Fruit fly (Drosophila melanogaster): Measurements from ENCODE around the gene CG3106.

CG3106 gene

DNA sequence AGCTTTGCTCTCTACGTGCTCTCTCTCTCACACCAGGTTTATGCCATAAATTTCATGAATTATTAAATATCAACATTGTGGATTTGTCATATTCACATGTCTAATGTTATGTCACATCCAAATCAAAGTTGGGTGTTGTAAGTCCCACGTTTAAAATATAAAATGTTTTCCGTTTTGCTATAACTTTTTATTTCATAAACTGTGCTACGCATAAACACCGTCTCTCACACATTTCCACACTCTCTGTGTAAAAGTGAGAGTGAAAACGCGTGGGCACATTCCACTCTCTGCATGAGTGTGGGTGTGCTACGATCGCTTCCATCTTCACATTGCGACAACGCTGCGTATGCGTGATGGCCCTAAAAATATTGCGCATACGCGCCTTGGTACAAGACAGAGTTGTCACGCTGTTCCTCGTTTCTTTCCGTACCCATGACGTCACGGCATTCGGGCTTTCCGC, 22.0 kb downstream of the CG3106 start (continued):
- TF ChIP-seq sob (GFP tag; IDR thresholded peaks at IDR 0.05): peak; percentile 95
- TF ChIP-seq Neu2 (GFP tag; optimal IDR thresholded peaks at IDR 0.05; ENCODE audit: borderline replicate concordance): peak; percentile 75
- TF ChIP-seq klu (GFP tag; IDR thresholded peaks at IDR 0.05): peak; percentile 65
- peak; percentile 94 to 97 for TF ChIP-seq Pdp1 (GFP tag; optimal IDR thresholded peaks at IDR 0.05)
- peak; percentile 93 for TF ChIP-seq Mes4 (GFP tag; optimal IDR thresholded peaks at IDR 0.05)
- TF ChIP-seq CG6689 (GFP tag; IDR thresholded peaks at IDR 0.05): peak; percentile 95
- peak; percentile 97 for TF ChIP-seq Fer2 (tag; optimal IDR thresholded peaks at IDR 0.05)
- peak; percentile 95 for TF ChIP-seq slbo (GFP tag; IDR thresholded peaks at IDR 0.05)
- peak; percentile 96 for TF ChIP-seq CG14050 (GFP tag; IDR thresholded peaks at IDR 0.05)
- no peak for TF ChIP-seq Kr (GFP tag; optimal IDR thresholded peaks at IDR 0.05)
- no peak for TF ChIP-seq hbn (GFP tag; IDR thresholded peaks at IDR 0.05; ENCODE audit: partially characterized antibody)
- peak; percentile 97 for TF ChIP-seq CG32532 (GFP tag; IDR thresholded peaks at IDR 0.05)
- TF ChIP-seq ftz-f1 (GFP tag; optimal IDR thresholded peaks at IDR 0.05): peak; percentile 27
- peak; percentile 94 for TF ChIP-seq ranshi (GFP tag; IDR thresholded peaks at IDR 0.05)
- TF ChIP-seq crol (GFP tag; IDR thresholded peaks at IDR 0.05): no peak
- TF ChIP-seq croc (GFP tag; conservative IDR thresholded peaks at IDR 0.05): peak; percentile 63; the same call in 2 of the 3 replicates
- peak; percentile 86 for TF ChIP-seq CG6654 (GFP tag; optimal IDR thresholded peaks at IDR 0.05)
- no peak for TF ChIP-seq vnd (GFP tag; IDR thresholded peaks at IDR 0.05; ENCODE audit: partially characterized antibody)
- TF ChIP-seq chif (GFP tag; optimal IDR thresholded peaks at IDR 0.05): peak; percentile 89 to 93
- TF ChIP-seq luna (GFP tag; optimal IDR thresholded peaks at IDR 0.05): peak; percentile 85
- TF ChIP-seq gfzf (GFP tag; optimal IDR thresholded peaks at IDR 0.05): peak; percentile 14
- TF ChIP-seq Stat92E (GFP tag; optimal IDR thresholded peaks at IDR 0.05): peak in 1 of 3 experiments; percentile 41
- peak; percentile 93 for TF ChIP-seq CG3726 (GFP tag; IDR thresholded peaks at IDR 0.05)
- peak; percentile 96 for TF ChIP-seq CG30403 (GFP tag; optimal IDR thresholded peaks at IDR 0.05)
- peak; percentile 88 for TF ChIP-seq esg (GFP tag; conservative IDR thresholded peaks at IDR 0.05)
- TF ChIP-seq pb (GFP tag; optimal IDR thresholded peaks at IDR 0.05): peak; percentile 91
- TF ChIP-seq sc (optimal IDR thresholded peaks at IDR 0.05): no peak
- peak; percentile 79 for TF ChIP-seq sc (GFP tag; optimal IDR thresholded peaks at IDR 0.05)
- TF ChIP-seq Deaf1 (tag; optimal IDR thresholded peaks at IDR 0.05): peak; percentile 85
- TF ChIP-seq D19A (tag; optimal IDR thresholded peaks at IDR 0.05): peak; percentile 94
- TF ChIP-seq fd96Cb (tag; optimal IDR thresholded peaks at IDR 0.05): peak; percentile 93
- TF ChIP-seq Dbx (GFP tag; IDR thresholded peaks at IDR 0.05): peak; percentile 97
- peak; percentile 98 for TF ChIP-seq so (GFP tag; IDR thresholded peaks at IDR 0.05)
- TF ChIP-seq CG11247 (GFP tag; IDR thresholded peaks at IDR 0.05): peak; percentile 90
- peak; percentile 95 for TF ChIP-seq CG11456 (GFP tag; IDR thresholded peaks at IDR 0.05)
- TF ChIP-seq gcm (GFP tag; optimal IDR thresholded peaks at IDR 0.05): peak; percentile 97
- peak; percentile 97 for TF ChIP-seq dmrt99B (tag; optimal IDR thresholded peaks at IDR 0.05)
- TF ChIP-seq lilli (GFP tag; optimal IDR thresholded peaks at IDR 0.05): peak; percentile 98
- TF ChIP-seq z (GFP tag; IDR thresholded peaks at IDR 0.05): no peak
- TF ChIP-seq scrt (GFP tag; optimal IDR thresholded peaks at IDR 0.05): peak; percentile 99
- TF ChIP-seq amos (GFP tag; IDR thresholded peaks at IDR 0.05; ENCODE audit: partially characterized antibody): no peak
- peak; percentile 68 for TF ChIP-seq CTCF (GFP tag; optimal IDR thresholded peaks at IDR 0.05)
- TF ChIP-seq Taf1 (GFP tag; IDR thresholded peaks at IDR 0.05): peak; percentile 93
- TF ChIP-seq p53 (GFP tag; optimal IDR thresholded peaks at IDR 0.05): peak; percentile 85
- TF ChIP-seq CG18476 (GFP tag; optimal IDR thresholded peaks at IDR 0.05): peak; percentile 96
- TF ChIP-seq CG13424 (tag; optimal IDR thresholded peaks at IDR 0.05): peak; percentile 99
- TF ChIP-seq Hr39 (optimal IDR thresholded peaks at IDR 0.05): no peak
- peak; percentile 99 for TF ChIP-seq HHEX (GFP tag; optimal IDR thresholded peaks at IDR 0.05)
- TF ChIP-seq CG14965 (GFP tag; optimal IDR thresholded peaks at IDR 0.05; ENCODE audit: borderline replicate concordance): peak; percentile 77
- TF ChIP-seq otp (GFP tag; IDR thresholded peaks at IDR 0.05): peak; percentile 92
- no peak for TF ChIP-seq ato (GFP tag; IDR thresholded peaks at IDR 0.05; ENCODE audit: partially characterized antibody)
- TF ChIP-seq peb (GFP tag; IDR thresholded peaks at IDR 0.05): peak; percentile 72; the same call in 1 of the 2 replicates
